Worm (Caenorhabditis elegans): ENCODE measurements around the gene clec-191.

DNA sequence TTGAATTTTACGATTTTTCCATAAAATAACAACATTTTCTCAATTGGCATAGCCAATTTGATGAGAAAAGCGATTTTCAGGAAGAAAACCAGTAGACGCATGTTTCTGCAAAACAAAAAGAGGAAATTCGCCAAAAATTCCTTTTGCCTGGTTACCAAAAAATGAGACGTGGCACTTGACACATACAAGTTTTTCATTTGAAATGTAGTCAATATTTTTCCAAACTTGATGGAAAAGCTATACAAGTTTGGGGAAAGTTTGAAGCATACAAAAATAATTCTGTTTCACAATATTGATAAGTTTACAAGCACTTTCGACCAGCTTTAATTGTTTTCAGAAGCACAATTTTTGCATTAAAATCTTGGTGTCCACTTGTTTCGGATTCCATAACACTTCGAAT, at the start of gene clec-191:
- TF ChIP-seq zag-1 (tag; optimal IDR thresholded peaks at IDR 0.05) (no peak), nhr-28 (tag; optimal IDR thresholded peaks at IDR 0.05) (no peak), ama-1 (optimal IDR thresholded peaks at IDR 0.05) (no peak), fkh-10 (GFP tag; optimal IDR thresholded peaks at IDR 0.05) (no peak), elt-2 (tag; optimal IDR thresholded peaks at IDR 0.05) (no peak), skn-1 (tag; optimal IDR thresholded peaks at IDR 0.05) (no peak), ces-1 (GFP tag; optimal IDR thresholded peaks at IDR 0.05) (no peak), lin-35 (GFP tag; optimal IDR thresholded peaks at IDR 0.05) (no peak), dpl-1 (GFP tag; optimal IDR thresholded peaks at IDR 0.05) (no peak), lin-13 (GFP tag; optimal IDR thresholded peaks at IDR 0.05) (no peak), aha-1 (tag; optimal IDR thresholded peaks at IDR 0.05) (no peak), unc-62 (GFP tag; optimal IDR thresholded peaks at IDR 0.05) (no peak), nhr-237 (tag; optimal IDR thresholded peaks at IDR 0.05) (no peak), zip-4 (GFP tag; optimal IDR thresholded peaks at IDR 0.05) (no peak)
